Worm (Caenorhabditis elegans) whole organism, early embryonic: ENCODE measurements around the gene F56C3.7.

ENCODE experiments used
- B0310.2 ChIP-seq: sonication (generic microtip); optimal IDR thresholded peaks from 2 replicates; lab custom pipeline; 2016; ENCODE audit warnings: mild to moderate bottlenecking, missing genetic modification characterization, missing compliant biosample characterization
- F13C5.2 ChIP-seq: sonication (generic microtip); optimal IDR thresholded peaks from 2 replicates; lab custom pipeline; 2017; ENCODE audit warnings: mild to moderate bottlenecking, missing genetic modification characterization, inconsistent platforms, missing compliant biosample characterization
- aly-1 ChIP-seq: sonication (generic microtip); optimal IDR thresholded peaks from 2 replicates; lab custom pipeline; 2016; ENCODE audit warnings: missing genetic modification characterization, missing compliant biosample characterization
- ama-1 ChIP-seq: fragments of 150-350 bp; optimal IDR thresholded peaks from 2 replicates; lab custom pipeline; 2014
- ceh-13 ChIP-seq: fragments of 200-800 bp; sonication (Bioruptor generic); optimal IDR thresholded peaks from 2 replicates; lab custom pipeline; 2018; ENCODE audit warnings: mild to moderate bottlenecking, missing genetic modification characterization, missing compliant biosample characterization
- ceh-36 ChIP-seq: sonication (generic microtip); optimal IDR thresholded peaks from 2 replicates; lab custom pipeline; 2016; ENCODE audit warnings: missing genetic modification characterization, inconsistent platforms, missing compliant biosample characterization
- ets-7 ChIP-seq: sonication (generic microtip); optimal IDR thresholded peaks from 2 replicates; lab custom pipeline; 2016; ENCODE audit warnings: missing genotype, missing genetic modification characterization, missing compliant biosample characterization
- flt-1 ChIP-seq: fragments of 200-800 bp; sonication (Bioruptor generic); IDR thresholded peaks from 2 replicates; pipeline ENCODE4 v1.3.6; 2022; ENCODE audit warnings: missing genetic modification characterization, missing compliant biosample characterization
- hmbx-1 ChIP-seq: sonication (generic microtip); optimal IDR thresholded peaks from 2 replicates; lab custom pipeline; 2016; ENCODE audit warnings: mild to moderate bottlenecking, missing genetic modification characterization, missing compliant biosample characterization
- hmg-4 ChIP-seq: fragments of 200-800 bp; sonication (Bioruptor generic); optimal IDR thresholded peaks from 2 replicates; lab custom pipeline; 2018; ENCODE audit warnings: mild to moderate bottlenecking, missing genetic modification characterization, missing compliant biosample characterization
- hnd-1 ChIP-seq: sonication (generic microtip); optimal IDR thresholded peaks from 2 replicates; lab custom pipeline; 2016; ENCODE audit warnings: missing genetic modification characterization, missing compliant biosample characterization
- pes-1 ChIP-seq: fragments of 200-800 bp; sonication (Bioruptor generic); IDR thresholded peaks from 2 replicates; pipeline ENCODE4 v1.3.6; 2022; ENCODE audit warnings: missing genetic modification reagents, missing genetic modification characterization, missing compliant biosample characterization
- scrt-1 ChIP-seq: fragments of 200-800 bp; sonication (Bioruptor generic); IDR thresholded peaks from 2 replicates; pipeline ENCODE4 v1.3.6; 2022; ENCODE audit warnings: missing genetic modification characterization, missing compliant biosample characterization
- sea-1 ChIP-seq: fragments of 200-800 bp; sonication (Bioruptor generic); conservative IDR thresholded peaks from 2 replicates; pipeline ENCODE4 v1.3.6; 2022; ENCODE audit warnings: missing genetic modification characterization, missing compliant biosample characterization
- tbx-11 ChIP-seq: fragments of 200-800 bp; sonication (Bioruptor generic); IDR thresholded peaks from 2 replicates; pipeline ENCODE4 v1.3.6; 2022; ENCODE audit warnings: missing genetic modification characterization, missing compliant biosample characterization
- tbx-37 ChIP-seq: fragments of 200-800 bp; sonication (Bioruptor generic); conservative IDR thresholded peaks from 2 replicates; pipeline ENCODE4 v1.3.6; 2022; ENCODE audit warnings: missing genetic modification reagents, missing genetic modification characterization, missing compliant biosample characterization
- tra-4 ChIP-seq: sonication (generic microtip); optimal IDR thresholded peaks from 2 replicates; lab custom pipeline; 2017; ENCODE audit warnings: missing genetic modification characterization, missing compliant biosample characterization

Gene F56C3.7

ce11 chrX:1401259-1401658 lies 30.7 kb upstream of the F56C3.7 start, which contains the start of gene ZK402.5:
TSS of gene ZK402.5 (minus strand) at chrX:1401359.
- no peak for TF ChIP-seq flt-1 (GFP tag; lab: Robert Waterston, UW)
- no peak for TF ChIP-seq ama-1 (lab: Kevin White, UChicago)
- TF ChIP-seq tbx-37 = no peak
- no peak for TF ChIP-seq B0310.2 (tag; lab: Kevin White, UChicago)
- no peak for TF ChIP-seq ceh-36
- no peak for TF ChIP-seq pes-1
- no peak for TF ChIP-seq hmbx-1 (tag; lab: Kevin White, UChicago)
- no peak for TF ChIP-seq aly-1 (tag; lab: Kevin White, UChicago)
- TF ChIP-seq tra-4 = no peak
- no peak for TF ChIP-seq ceh-13
- TF ChIP-seq ets-7 (tag; lab: Kevin White, UChicago) = no peak
- TF ChIP-seq hmg-4 (GFP tag; lab: Kevin White, UChicago) = no peak
- TF ChIP-seq sea-1 (GFP tag; lab: Robert Waterston, UW) = no peak
- TF ChIP-seq scrt-1 (GFP tag; lab: Robert Waterston, UW) = no peak
- TF ChIP-seq F13C5.2 (tag; lab: Kevin White, UChicago) = no peak
- TF ChIP-seq hnd-1 (tag; lab: Kevin White, UChicago) = no peak
- TF ChIP-seq tbx-11 (GFP tag; lab: Robert Waterston, UW) = no peak

- TF ChIP-seq pes-1 = no peak
- no peak for TF ChIP-seq ceh-13
- no peak for TF ChIP-seq scrt-1 (GFP tag; lab: Robert Waterston, UW)
- no peak for TF ChIP-seq B0310.2 (tag; lab: Kevin White, UChicago)
Observed at ce11 chrX:1397516-1397915, 26.9 kb upstream of the F56C3.7 start, which contains the start of gene H39E20.1. TSS of gene H39E20.1 (minus strand) at chrX:1397616.

- TF ChIP-seq aly-1 (tag; lab: Kevin White, UChicago) (no peak), hmg-4 (GFP tag; lab: Kevin White, UChicago) (no peak), tra-4 (no peak), tbx-11 (GFP tag; lab: Robert Waterston, UW) (no peak), flt-1 (GFP tag; lab: Robert Waterston, UW) (no peak), ets-7 (tag; lab: Kevin White, UChicago) (no peak), pes-1 (no peak), scrt-1 (GFP tag; lab: Robert Waterston, UW) (no peak), ama-1 (lab: Kevin White, UChicago) (no peak), hmbx-1 (tag; lab: Kevin White, UChicago) (no peak)
Observed at ce11 chrX:1395793-1396192, 25.2 kb upstream of the F56C3.7 start.

ce11 chrX:1394437-1394836 lies 23.9 kb upstream of the F56C3.7 start:
- TF ChIP-seq hmbx-1 (tag; lab: Kevin White, UChicago) (no peak), tra-4 (no peak), ceh-13 (no peak), tbx-37 (no peak), F13C5.2 (tag; lab: Kevin White, UChicago) (no peak), sea-1 (GFP tag; lab: Robert Waterston, UW) (no peak), aly-1 (tag; lab: Kevin White, UChicago) (no peak), tbx-11 (GFP tag; lab: Robert Waterston, UW) (no peak), ama-1 (lab: Kevin White, UChicago) (no peak), pes-1 (no peak)

ce11 chrX:1393891-1394290 lies 23.3 kb upstream of the F56C3.7 start, which contains the start of gene F56C3.9:
TSS of gene F56C3.9 (minus strand) at chrX:1393991.
- TF ChIP-seq tra-4 (no peak), hmbx-1 (tag; lab: Kevin White, UChicago) (no peak), tbx-11 (GFP tag; lab: Robert Waterston, UW) (no peak), ceh-13 (no peak), ceh-36 (no peak), ets-7 (tag; lab: Kevin White, UChicago) (no peak), ama-1 (lab: Kevin White, UChicago) (no peak), F13C5.2 (tag; lab: Kevin White, UChicago) (no peak), tbx-37 (no peak), sea-1 (GFP tag; lab: Robert Waterston, UW) (no peak), scrt-1 (GFP tag; lab: Robert Waterston, UW) (no peak), hmg-4 (GFP tag; lab: Kevin White, UChicago) (no peak), pes-1 (no peak), aly-1 (tag; lab: Kevin White, UChicago) (no peak), hnd-1 (tag; lab: Kevin White, UChicago) (no peak), B0310.2 (tag; lab: Kevin White, UChicago) (no peak), flt-1 (GFP tag; lab: Robert Waterston, UW) (no peak)

ce11 chrX:1389382-1389983 lies 18.9 kb upstream of the F56C3.7 start:
- TF ChIP-seq hnd-1 (tag; lab: Kevin White, UChicago) (no peak), hmg-4 (GFP tag; lab: Kevin White, UChicago) (no peak), tbx-37 (no peak), ceh-36 (no peak), flt-1 (GFP tag; lab: Robert Waterston, UW) (no peak), sea-1 (GFP tag; lab: Robert Waterston, UW) (no peak), hmbx-1 (tag; lab: Kevin White, UChicago) (no peak)

ce11 chrX:1386893-1387367 lies 16.3 kb upstream of the F56C3.7 start, which contains the start of gene F56C3.1:
TSS of gene F56C3.1 (plus strand) at chrX:1387317.
- TF ChIP-seq ceh-36 (no peak), flt-1 (GFP tag; lab: Robert Waterston, UW) (no peak), hmbx-1 (tag; lab: Kevin White, UChicago) (no peak), F13C5.2 (tag; lab: Kevin White, UChicago) (no peak), B0310.2 (tag; lab: Kevin White, UChicago) (no peak), scrt-1 (GFP tag; lab: Robert Waterston, UW) (no peak), pes-1 (no peak), hnd-1 (tag; lab: Kevin White, UChicago) (no peak), ceh-13 (no peak), tra-4 (no peak), ets-7 (tag; lab: Kevin White, UChicago) (no peak)
